Fruit fly (Drosophila melanogaster) whole organism, embryonic: Measurements from ENCODE around the gene eIF4G2.

Source experiments
- Abd-B ChIP-seq: fragments of 200-800 bp; sonication (Bioruptor generic); optimal IDR thresholded peaks from 2 replicates; lab custom pipeline; 2018; ENCODE audit warnings: missing biosample characterization, mild to moderate bottlenecking, missing genetic modification characterization, moderate library complexity
- Aef1 ChIP-seq: fragments of 200-800 bp; sonication (Bioruptor generic); IDR thresholded peaks from 3 replicates; pipeline ENCODE4 v1.3.6; 2022; ENCODE audit warnings: missing biosample characterization, missing genetic modification characterization
- Atf3 ChIP-seq: fragments of 200-800 bp; sonication (Bioruptor generic); optimal IDR thresholded peaks from 3 replicates; lab custom pipeline; 2016; ENCODE audit warnings: missing biosample characterization, missing genetic modification characterization
- Atf6 ChIP-seq: fragments of 200-800 bp; sonication (Bioruptor generic); IDR thresholded peaks from 2 replicates; pipeline ENCODE4 v1.3.6; 2022; ENCODE audit warnings: missing biosample characterization, missing genetic modification characterization
- CG10274 ChIP-seq: fragments of 200-800 bp; sonication (Bioruptor generic); optimal IDR thresholded peaks from 3 replicates; lab custom pipeline; 2017; ENCODE audit warnings: missing biosample characterization, mild to moderate bottlenecking, missing genetic modification characterization
- CG10959 ChIP-seq: fragments of 200-800 bp; sonication (Bioruptor generic); IDR thresholded peaks from 2 replicates; pipeline ENCODE4 v1.3.6; 2022; ENCODE audit warnings: missing biosample characterization, missing genetic modification characterization
- CG1233 ChIP-seq: fragments of 200-800 bp; sonication (Bioruptor generic); optimal IDR thresholded peaks from 4 replicates; lab custom pipeline; 2018; ENCODE audit warnings: missing biosample characterization, mild to moderate bottlenecking, missing genetic modification characterization
- CG12769 ChIP-seq: fragments of 200-800 bp; sonication (Bioruptor generic); optimal IDR thresholded peaks from 2 replicates; lab custom pipeline; 2019; ENCODE audit warnings: missing biosample characterization, mild to moderate bottlenecking, missing genetic modification characterization, moderate library complexity
- CG13296 ChIP-seq: fragments of 200-800 bp; sonication (Bioruptor generic); optimal IDR thresholded peaks from 3 replicates; lab custom pipeline; 2018; ENCODE audit warnings: missing biosample characterization, mild to moderate bottlenecking, missing genetic modification characterization
- CG13775 ChIP-seq: fragments of 200-800 bp; sonication (Bioruptor generic); optimal IDR thresholded peaks from 3 replicates; lab custom pipeline; 2017; ENCODE audit warnings: missing biosample characterization, mild to moderate bottlenecking, missing genetic modification characterization
- CG14050 ChIP-seq: fragments of 200-800 bp; sonication (Bioruptor generic); IDR thresholded peaks from 3 replicates; pipeline ENCODE4 v1.3.6; 2022; ENCODE audit warnings: missing biosample characterization, missing genetic modification characterization
- CG16813 ChIP-seq: fragments of 200-800 bp; sonication (Bioruptor generic); IDR thresholded peaks from 3 replicates; pipeline ENCODE4 v1.3.6; 2022; ENCODE audit warnings: missing biosample characterization, missing genetic modification characterization; ENCODE audit not compliant: partially characterized antibody
- CG17359 ChIP-seq: fragments of 200-800 bp; sonication (Bioruptor generic); optimal IDR thresholded peaks from 3 replicates; lab custom pipeline; 2018; ENCODE audit warnings: missing biosample characterization, mild to moderate bottlenecking, missing genetic modification characterization, moderate library complexity
- CG18599 ChIP-seq: fragments of 200-800 bp; sonication (Bioruptor generic); optimal IDR thresholded peaks from 3 replicates; lab custom pipeline; 2017; ENCODE audit warnings: missing biosample characterization, missing genetic modification characterization, mild to moderate bottlenecking, moderate library complexity, missing genetic modification reagents
- CG3838 ChIP-seq: fragments of 200-800 bp; sonication (Bioruptor generic); optimal IDR thresholded peaks from 3 replicates; lab custom pipeline; 2016; ENCODE audit warnings: missing biosample characterization, missing genetic modification characterization
- CG4328 ChIP-seq: fragments of 200-800 bp; sonication (Bioruptor generic); optimal IDR thresholded peaks from 3 replicates; lab custom pipeline; 2017; ENCODE audit warnings: missing biosample characterization, missing genetic modification reagents, missing genetic modification characterization
- CG4617 ChIP-seq: fragments of 200-800 bp; sonication (Bioruptor generic); optimal IDR thresholded peaks from 3 replicates; lab custom pipeline; 2016; ENCODE audit warnings: missing biosample characterization, missing genetic modification characterization, borderline replicate concordance
- CG6175 ChIP-seq: fragments of 200-800 bp; sonication (Bioruptor generic); IDR thresholded peaks from 3 replicates; pipeline ENCODE4 v1.3.6; 2022; ENCODE audit warnings: missing biosample characterization, missing genetic modification characterization
- CG6654 ChIP-seq: fragments of 200-800 bp; sonication (Bioruptor generic); optimal IDR thresholded peaks from 2 replicates; lab custom pipeline; 2017; ENCODE audit warnings: missing biosample characterization, mild to moderate bottlenecking, missing genetic modification characterization
- CG6854 ChIP-seq: fragments of 200-800 bp; sonication (Bioruptor generic); optimal IDR thresholded peaks from 3 replicates; lab custom pipeline; 2017; ENCODE audit warnings: missing biosample characterization, mild to moderate bottlenecking, missing genetic modification characterization
- CG7357 ChIP-seq: fragments of 200-800 bp; sonication (Bioruptor generic); IDR thresholded peaks from 3 replicates; pipeline ENCODE4 v1.3.6; 2022; ENCODE audit warnings: missing biosample characterization, missing genetic modification characterization
- CG9727 ChIP-seq: fragments of 200-800 bp; sonication (Bioruptor generic); optimal IDR thresholded peaks from 3 replicates; lab custom pipeline; 2017; ENCODE audit warnings: missing biosample characterization, mild to moderate bottlenecking, missing genetic modification characterization
- Dek ChIP-seq: fragments of 200-800 bp; sonication (Bioruptor generic); optimal IDR thresholded peaks from 3 replicates; lab custom pipeline; 2019; ENCODE audit warnings: missing biosample characterization, mild to moderate bottlenecking, missing genetic modification characterization, moderate library complexity
- H15 ChIP-seq: fragments of 200-800 bp; sonication (Bioruptor generic); IDR thresholded peaks from 3 replicates; pipeline ENCODE4 v1.3.6; 2022; ENCODE audit warnings: missing biosample characterization, missing genetic modification characterization
- Lhr ChIP-seq: fragments of 200-800 bp; sonication (Bioruptor generic); optimal IDR thresholded peaks from 3 replicates; lab custom pipeline; 2017; ENCODE audit warnings: mild to moderate bottlenecking, missing biosample characterization, missing genetic modification reagents, missing genetic modification characterization
- Mad ChIP-seq: fragments of 200-800 bp; sonication (Bioruptor generic); optimal IDR thresholded peaks from 2 replicates; lab custom pipeline; 2016; ENCODE audit warnings: missing biosample characterization, missing genetic modification characterization
- Nf-YC ChIP-seq: fragments of 200-800 bp; optimal IDR thresholded peaks from 3 replicates; lab custom pipeline; 2019; ENCODE audit warnings: missing biosample characterization, mild to moderate bottlenecking, missing genetic modification characterization, moderate library complexity
- NfI ChIP-seq: fragments of 200-800 bp; sonication (Bioruptor generic); optimal IDR thresholded peaks from 3 replicates; lab custom pipeline; 2018; ENCODE audit warnings: missing biosample characterization, mild to moderate bottlenecking, missing genetic modification characterization, moderate library complexity
- Opbp ChIP-seq: fragments of 200-800 bp; sonication (Bioruptor generic); IDR thresholded peaks from 3 replicates; pipeline ENCODE4 v1.3.6; 2022; ENCODE audit warnings: missing biosample characterization, missing genetic modification characterization; ENCODE audit not compliant: partially characterized antibody
- YL-1 ChIP-seq: fragments of 200-800 bp; sonication (Bioruptor generic); optimal IDR thresholded peaks from 3 replicates; lab custom pipeline; 2017; ENCODE audit warnings: missing biosample characterization, mild to moderate bottlenecking, missing genetic modification characterization
- ab ChIP-seq: fragments of 200-800 bp; sonication (Bioruptor generic); optimal IDR thresholded peaks from 2 replicates; lab custom pipeline; 2016; ENCODE audit warnings: missing biosample characterization, missing genetic modification characterization
- ash1 ChIP-seq: fragments of 200-800 bp; sonication (Bioruptor generic); optimal IDR thresholded peaks from 2 replicates; lab custom pipeline; 2018; ENCODE audit warnings: missing biosample characterization, mild to moderate bottlenecking, missing genetic modification characterization
- az2 ChIP-seq: fragments of 200-800 bp; sonication (Bioruptor generic); optimal IDR thresholded peaks from 3 replicates; lab custom pipeline; 2016; ENCODE audit warnings: missing biosample characterization, missing genetic modification characterization
- danr ChIP-seq: fragments of 200-800 bp; sonication (Bioruptor generic); IDR thresholded peaks from 2 replicates; pipeline ENCODE4 v1.3.6; 2022; ENCODE audit warnings: missing biosample characterization, missing genetic modification characterization
- disco-r ChIP-seq: fragments of 200-800 bp; sonication (Bioruptor generic); optimal IDR thresholded peaks from 2 replicates; lab custom pipeline; 2016; ENCODE audit warnings: missing biosample characterization, missing genetic modification characterization
- fd102C ChIP-seq: fragments of 200-800 bp; sonication (Bioruptor generic); optimal IDR thresholded peaks from 2 replicates; lab custom pipeline; 2018; ENCODE audit warnings: missing biosample characterization, mild to moderate bottlenecking, missing genetic modification characterization, moderate library complexity
- gcm ChIP-seq: fragments of 200-800 bp; sonication (Bioruptor generic); optimal IDR thresholded peaks from 2 replicates; lab custom pipeline; 2019; ENCODE audit warnings: missing biosample characterization, mild to moderate bottlenecking, missing genetic modification characterization, moderate library complexity
- ind ChIP-seq: fragments of 200-800 bp; sonication (Bioruptor generic); optimal IDR thresholded peaks from 3 replicates; lab custom pipeline; 2016; ENCODE audit warnings: missing biosample characterization, missing genetic modification characterization
- knrl ChIP-seq: fragments of 200-800 bp; sonication (Bioruptor generic); IDR thresholded peaks from 3 replicates; pipeline ENCODE4 v1.3.6; 2022; ENCODE audit warnings: missing biosample characterization, missing genetic modification characterization; ENCODE audit not compliant: partially characterized antibody
- nom ChIP-seq: fragments of 200-800 bp; sonication (Bioruptor generic); optimal IDR thresholded peaks from 2 replicates; lab custom pipeline; 2017; ENCODE audit warnings: missing biosample characterization, missing genetic modification characterization, mild to moderate bottlenecking, moderate library complexity, missing genetic modification reagents
- otp ChIP-seq: fragments of 200-800 bp; sonication (Bioruptor generic); IDR thresholded peaks from 3 replicates; pipeline ENCODE4, ENCODE4 v1.3.6; 2022; ENCODE audit warnings: missing biosample characterization, missing genetic modification characterization
- psq ChIP-seq: fragments of 200-800 bp; sonication (Bioruptor generic); optimal IDR thresholded peaks from 2 replicates; lab custom pipeline; 2017; ENCODE audit warnings: missing biosample characterization, missing genetic modification characterization
- ro ChIP-seq: fragments of 200-800 bp; sonication (Bioruptor generic); IDR thresholded peaks from 2 replicates; pipeline ENCODE4 v1.3.6; 2022; ENCODE audit warnings: missing biosample characterization, missing genetic modification characterization
- sim ChIP-seq: fragments of 200-800 bp; sonication (Bioruptor generic); IDR thresholded peaks from 2 replicates; pipeline ENCODE4 v1.3.6; 2022; ENCODE audit warnings: missing biosample characterization, missing genetic modification characterization
- sob ChIP-seq: fragments of 200-800 bp; sonication (Bioruptor generic); IDR thresholded peaks from 2 replicates; pipeline ENCODE4 v1.3.6; 2022; ENCODE audit warnings: missing biosample characterization, missing genetic modification characterization
- tap ChIP-seq: fragments of 200-800 bp; optimal IDR thresholded peaks from 3 replicates; lab custom pipeline; 2019; ENCODE audit warnings: missing biosample characterization, mild to moderate bottlenecking, missing genetic modification characterization, moderate library complexity
- toy ChIP-seq: fragments of 200-800 bp; sonication (Bioruptor generic); IDR thresholded peaks from 2 replicates; pipeline ENCODE4 v1.3.6; 2022; ENCODE audit warnings: missing biosample characterization, missing genetic modification characterization
- trh ChIP-seq: fragments of 200-800 bp; sonication (Bioruptor generic); optimal IDR thresholded peaks from 2 replicates; lab custom pipeline; 2016; ENCODE audit warnings: missing biosample characterization, missing genetic modification characterization
- unc-4 ChIP-seq: fragments of 200-800 bp; sonication (Bioruptor generic); IDR thresholded peaks from 2 replicates; pipeline ENCODE4 v1.3.6; 2022; ENCODE audit warnings: missing biosample characterization, missing genetic modification characterization; ENCODE audit not compliant: partially characterized antibody

The eIF4G2 gene

dm6 chr3R:23783961-23784360 lies 35.1 kb downstream of the eIF4G2 start (continued):
- TF ChIP-seq CG12769 (tag; lab: Kevin White, UChicago): peak; percentile 31
- no peak for TF ChIP-seq CG16813 (GFP tag; lab: Robert Waterston, UW)
- TF ChIP-seq danr (GFP tag; lab: Robert Waterston, UW): peak; percentile 46; the same call in 1 of the 2 replicates
- peak; percentile 53; the same call in 1 of the 2 replicates for TF ChIP-seq CG10959
- TF ChIP-seq Abd-B (GFP tag; lab: Kevin White, UChicago): peak; percentile 69
- TF ChIP-seq YL-1 (GFP tag; lab: Kevin White, UChicago): no peak
- TF ChIP-seq Nf-YC (tag; lab: Kevin White, UChicago): no peak
- TF ChIP-seq gcm: peak; percentile 66
- TF ChIP-seq Dek (tag; lab: Kevin White, UChicago): peak; percentile 16
- TF ChIP-seq ind (GFP tag; lab: Kevin White, UChicago): peak; percentile 66
- TF ChIP-seq tap (tag; lab: Kevin White, UChicago): peak; percentile 45
- TF ChIP-seq az2 (GFP tag; lab: Kevin White, UChicago): peak; percentile 80
- TF ChIP-seq CG17359 (tag; lab: Kevin White, UChicago): peak; percentile 72
- peak; percentile 49 for TF ChIP-seq trh (GFP tag; lab: Kevin White, UChicago)
- TF ChIP-seq psq (GFP tag; lab: Kevin White, UChicago): no peak
- TF ChIP-seq CG10274 (GFP tag; lab: Kevin White, UChicago): no peak
- TF ChIP-seq CG18599 (GFP tag; lab: Kevin White, UChicago): peak; percentile 62
- peak; percentile 77 for TF ChIP-seq CG9727 (GFP tag; lab: Kevin White, UChicago)
- no peak for TF ChIP-seq CG6854 (GFP tag; lab: Kevin White, UChicago)
- peak; percentile 43 for TF ChIP-seq Mad (GFP tag; lab: Kevin White, UChicago)
- 0 out of 3 replicates have a peak, but pooled peaks have one; percentile 20 for TF ChIP-seq knrl (GFP tag; lab: Robert Waterston, UW)
- TF ChIP-seq sob (GFP tag; lab: Robert Waterston, UW): 0 out of 2 replicates have a peak, but pooled peaks have one; percentile 36
- TF ChIP-seq disco-r (GFP tag; lab: Kevin White, UChicago): peak; percentile 14
- TF ChIP-seq CG3838 (GFP tag; lab: Kevin White, UChicago): peak; percentile 35
- TF ChIP-seq Atf3: peak; percentile 43
- TF ChIP-seq CG1233 (GFP tag; lab: Kevin White, UChicago): peak; percentile 67
- TF ChIP-seq Aef1 (GFP tag; lab: Robert Waterston, UW): peak; percentile 30; the same call in 1 of the 3 replicates
- TF ChIP-seq unc-4 (GFP tag; lab: Robert Waterston, UW): no peak
- TF ChIP-seq H15: peak; percentile 69; the same call in 2 of the 3 replicates
- peak; percentile 72 for TF ChIP-seq nom (GFP tag; lab: Kevin White, UChicago)
- peak; percentile 72; the same call in 2 of the 3 replicates for TF ChIP-seq otp (GFP tag; lab: Robert Waterston, UW)
- no peak for TF ChIP-seq CG13296
- TF ChIP-seq ro (GFP tag; lab: Robert Waterston, UW): peak; percentile 32; the same call in 1 of the 2 replicates
- TF ChIP-seq toy (GFP tag; lab: Robert Waterston, UW): 0 out of 2 replicates have a peak, but pooled peaks have one; percentile 24
- no peak for TF ChIP-seq CG6175 (GFP tag; lab: Robert Waterston, UW)
- TF ChIP-seq NfI (GFP tag; lab: Kevin White, UChicago): peak; percentile 44
- TF ChIP-seq CG7357 (GFP tag; lab: Robert Waterston, UW): 0 out of 3 replicates have a peak, but pooled peaks have one; percentile 40
- TF ChIP-seq ab: no peak
- peak; percentile 77 for TF ChIP-seq CG13775 (GFP tag; lab: Kevin White, UChicago)
- TF ChIP-seq ash1 (GFP tag; lab: Kevin White, UChicago): no peak
- TF ChIP-seq CG6654: peak; percentile 75
- TF ChIP-seq Lhr (GFP tag; lab: Kevin White, UChicago): peak; percentile 70
- peak; percentile 68 for TF ChIP-seq sim (GFP tag; lab: Robert Waterston, UW)
- peak; percentile 35 for TF ChIP-seq CG4328 (GFP tag; lab: Kevin White, UChicago)
- peak; percentile 50 for TF ChIP-seq CG4617
- TF ChIP-seq Atf6 (GFP tag; lab: Robert Waterston, UW): peak; percentile 60; the same call in 1 of the 2 replicates
- no peak for TF ChIP-seq fd102C
- no peak for TF ChIP-seq Opbp
- TF ChIP-seq CG14050 (GFP tag; lab: Robert Waterston, UW): peak; percentile 31; the same call in 1 of the 3 replicates
